Worm (Caenorhabditis elegans) whole organism, midembryonic: ENCODE results near the gene C06C3.4.

ENCODE experiments used
- T22C8.4 ChIP-seq: fragments of 200-800 bp; sonication (Bioruptor generic); IDR thresholded peaks from 2 replicates; pipeline ENCODE4 v1.3.6; 2022; ENCODE audit warnings: missing genetic modification characterization, missing compliant biosample characterization
- cog-1 ChIP-seq: sonication (generic microtip); optimal IDR thresholded peaks from 2 replicates; lab custom pipeline; 2016; ENCODE audit warnings: missing genetic modification characterization, missing compliant biosample characterization
- flt-1 ChIP-seq: fragments of 200-800 bp; sonication (Bioruptor generic); IDR thresholded peaks from 2 replicates; pipeline ENCODE4 v1.3.6; 2022; ENCODE audit warnings: missing genetic modification characterization, missing compliant biosample characterization
- klf-2 ChIP-seq: fragments of 200-800 bp; sonication (Bioruptor generic); conservative IDR thresholded peaks from 2 replicates; pipeline ENCODE4 v1.3.6; 2022; ENCODE audit warnings: missing genetic modification reagents, missing genetic modification characterization, missing compliant biosample characterization
- med-1 ChIP-seq: sonication (generic microtip); optimal IDR thresholded peaks from 2 replicates; lab custom pipeline; 2017; ENCODE audit warnings: missing genetic modification characterization, mild to moderate bottlenecking, missing compliant biosample characterization, antibody characterized with exemption, missing genetic modification reagents; ENCODE audit not compliant: insufficient read depth
- ref-1 ChIP-seq: fragments of 200-800 bp; sonication (Bioruptor generic); conservative IDR thresholded peaks from 2 replicates; pipeline ENCODE4 v1.3.6; 2022; ENCODE audit warnings: missing genetic modification reagents, missing genetic modification characterization, missing compliant biosample characterization
- tab-1 ChIP-seq: fragments of 200-800 bp; sonication (Bioruptor generic); IDR thresholded peaks from 2 replicates; pipeline ENCODE4 v1.3.6; 2022; ENCODE audit warnings: missing genetic modification characterization, missing compliant biosample characterization
- ztf-23 ChIP-seq: fragments of 200-800 bp; sonication (Bioruptor generic); IDR thresholded peaks from 2 replicates; pipeline ENCODE4 v1.3.6; 2022; ENCODE audit warnings: missing genetic modification reagents, missing genetic modification characterization, missing compliant biosample characterization
- ztf-29 ChIP-seq: fragments of 200-800 bp; sonication (Bioruptor generic); IDR thresholded peaks from 2 replicates; pipeline ENCODE4 v1.3.6; 2022; ENCODE audit warnings: missing genetic modification reagents, missing genetic modification characterization, missing compliant biosample characterization

C06C3.4 gene

ce11 chrII:9372991-9373390 lies at the start of gene C06C3.4:
TSS of gene C06C3.4 (plus strand) at chrII:9373291.
- TF ChIP-seq ztf-23 (no peak), T22C8.4 (GFP tag; lab: Robert Waterston, UW) (no peak)

- TF ChIP-seq ztf-29 (GFP tag; lab: Robert Waterston, UW) = no peak
- no peak for TF ChIP-seq ref-1 (GFP tag; lab: Robert Waterston, UW)
- TF ChIP-seq T22C8.4 (GFP tag; lab: Robert Waterston, UW) = no peak
- TF ChIP-seq cog-1 (tag; lab: Kevin White, UChicago) = no peak
- no peak for TF ChIP-seq flt-1
- no peak for TF ChIP-seq med-1 (GFP tag; lab: Kevin White, UChicago)
- TF ChIP-seq ztf-23 = no peak
- no peak for TF ChIP-seq tab-1 (GFP tag; lab: Robert Waterston, UW)
- TF ChIP-seq klf-2 = no peak
These were observed 49.4 kb upstream of the C06C3.4 start, which contains the start of gene egli-1 for ce11 chrII:9323660-9324059. TSS of gene egli-1 (plus strand) at chrII:9323960.

- TF ChIP-seq ztf-23 (peak; percentile 65), ztf-29 (GFP tag; lab: Robert Waterston, UW) (no peak), T22C8.4 (GFP tag; lab: Robert Waterston, UW) (no peak), med-1 (GFP tag; lab: Kevin White, UChicago) (no peak), ref-1 (GFP tag; lab: Robert Waterston, UW) (no peak), tab-1 (GFP tag; lab: Robert Waterston, UW) (no peak)
These were observed 48.2 kb upstream of the C06C3.4 start, which contains the start of gene eat-3 for ce11 chrII:9324824-9325351. TSS of gene eat-3 (plus strand) at chrII:9324874.

- TF ChIP-seq ztf-23 (no peak), T22C8.4 (GFP tag; lab: Robert Waterston, UW) (no peak), klf-2 (no peak), ref-1 (GFP tag; lab: Robert Waterston, UW) (no peak), flt-1 (no peak), ztf-29 (GFP tag; lab: Robert Waterston, UW) (no peak), tab-1 (GFP tag; lab: Robert Waterston, UW) (no peak), med-1 (GFP tag; lab: Kevin White, UChicago) (no peak), cog-1 (tag; lab: Kevin White, UChicago) (no peak)
These were observed 47.5 kb upstream of the C06C3.4 start for ce11 chrII:9325555-9325954.

- no peak for TF ChIP-seq T22C8.4 (GFP tag; lab: Robert Waterston, UW)
- TF ChIP-seq klf-2 = no peak
- TF ChIP-seq tab-1 (GFP tag; lab: Robert Waterston, UW) = no peak
- no peak for TF ChIP-seq ref-1 (GFP tag; lab: Robert Waterston, UW)
- TF ChIP-seq ztf-23 = no peak
- no peak for TF ChIP-seq flt-1
- TF ChIP-seq med-1 (GFP tag; lab: Kevin White, UChicago) = no peak
- no peak for TF ChIP-seq ztf-29 (GFP tag; lab: Robert Waterston, UW)
- TF ChIP-seq cog-1 (tag; lab: Kevin White, UChicago) = no peak
These were observed 43.6 kb upstream of the C06C3.4 start, which contains the start of gene wbp-2 for ce11 chrII:9329474-9329873. TSS of gene wbp-2 (plus strand) at chrII:9329774.

- no peak for TF ChIP-seq flt-1
- TF ChIP-seq cog-1 (tag; lab: Kevin White, UChicago) = no peak
- no peak for TF ChIP-seq klf-2
- no peak for TF ChIP-seq ref-1 (GFP tag; lab: Robert Waterston, UW)
- TF ChIP-seq ztf-23 = no peak
- no peak for TF ChIP-seq ztf-29 (GFP tag; lab: Robert Waterston, UW)
- TF ChIP-seq T22C8.4 (GFP tag; lab: Robert Waterston, UW) = no peak
- TF ChIP-seq tab-1 (GFP tag; lab: Robert Waterston, UW) = no peak
- TF ChIP-seq med-1 (GFP tag; lab: Kevin White, UChicago) = no peak
These were observed 41.7 kb upstream of the C06C3.4 start, which contains the start of gene eif-3.F for ce11 chrII:9331343-9331742. TSS of gene eif-3.F (plus strand) at chrII:9331643.

ce11 chrII:9333034-9333433 lies 40.1 kb upstream of the C06C3.4 start:
- TF ChIP-seq ref-1 (GFP tag; lab: Robert Waterston, UW) (no peak), ztf-29 (GFP tag; lab: Robert Waterston, UW) (no peak), T22C8.4 (GFP tag; lab: Robert Waterston, UW) (no peak), tab-1 (GFP tag; lab: Robert Waterston, UW) (no peak), ztf-23 (no peak), flt-1 (no peak), med-1 (GFP tag; lab: Kevin White, UChicago) (no peak), cog-1 (tag; lab: Kevin White, UChicago) (no peak), klf-2 (no peak)

- TF ChIP-seq flt-1 (no peak), cog-1 (tag; lab: Kevin White, UChicago) (no peak), klf-2 (no peak), med-1 (GFP tag; lab: Kevin White, UChicago) (no peak), T22C8.4 (GFP tag; lab: Robert Waterston, UW) (no peak), tab-1 (GFP tag; lab: Robert Waterston, UW) (no peak), ref-1 (GFP tag; lab: Robert Waterston, UW) (no peak), ztf-29 (GFP tag; lab: Robert Waterston, UW) (no peak), ztf-23 (no peak)
These were observed 39.4 kb upstream of the C06C3.4 start, which contains the start of gene scp-1 for ce11 chrII:9333714-9334113. TSS of gene scp-1 (plus strand) at chrII:9334014.

- TF ChIP-seq cog-1 (tag; lab: Kevin White, UChicago) = no peak
- TF ChIP-seq ztf-29 (GFP tag; lab: Robert Waterston, UW) = no peak
- no peak for TF ChIP-seq med-1 (GFP tag; lab: Kevin White, UChicago)
- no peak for TF ChIP-seq T22C8.4 (GFP tag; lab: Robert Waterston, UW)
- TF ChIP-seq klf-2 = no peak
- no peak for TF ChIP-seq ref-1 (GFP tag; lab: Robert Waterston, UW)
- TF ChIP-seq tab-1 (GFP tag; lab: Robert Waterston, UW) = no peak
- TF ChIP-seq ztf-23 = no peak
- no peak for TF ChIP-seq flt-1
These were observed 36.4 kb upstream of the C06C3.4 start for ce11 chrII:9336651-9337050.

ce11 chrII:9338859-9339258 lies 34.2 kb upstream of the C06C3.4 start, which contains the start of gene ttll-12:
TSS of gene ttll-12 (plus strand) at chrII:9338997.
- TF ChIP-seq ztf-23 (no peak), ztf-29 (GFP tag; lab: Robert Waterston, UW) (no peak), flt-1 (no peak), med-1 (GFP tag; lab: Kevin White, UChicago) (no peak), T22C8.4 (GFP tag; lab: Robert Waterston, UW) (no peak), cog-1 (tag; lab: Kevin White, UChicago) (no peak)
